Worm (Caenorhabditis elegans) whole organism, young adult: ENCODE measurements around the gene zig-2.

Experiments
- F33H1.4 ChIP-seq: fragments of 200-800 bp; sonication (Bioruptor generic); IDR thresholded peaks from 2 replicates; pipeline ENCODE4 v1.3.6; 2022; ENCODE audit warnings: missing genetic modification reagents, missing genetic modification characterization, missing compliant biosample characterization
- Y53G8AR.9 ChIP-seq: fragments of 200-800 bp; sonication (Bioruptor generic); conservative IDR thresholded peaks from 2 replicates; pipeline ENCODE4 v1.3.6; 2022; ENCODE audit warnings: missing genetic modification reagents, missing genetic modification characterization, missing compliant biosample characterization
- bed-1 ChIP-seq: fragments of 200-800 bp; sonication (Bioruptor generic); IDR thresholded peaks from 2 replicates; pipeline ENCODE4 v1.3.6; 2022; ENCODE audit warnings: missing genetic modification reagents, missing genetic modification characterization, missing compliant biosample characterization
- chd-7 ChIP-seq: sonication (generic microtip); optimal IDR thresholded peaks from 2 replicates; lab custom pipeline; 2016; ENCODE audit warnings: mild to moderate bottlenecking, missing genetic modification characterization, moderate library complexity, missing compliant biosample characterization
- rcor-1 ChIP-seq: fragments of 200-800 bp; sonication (Bioruptor generic); IDR thresholded peaks from 2 replicates; pipeline ENCODE4 v1.3.6; 2022; ENCODE audit warnings: missing genetic modification reagents, missing genetic modification characterization, missing compliant biosample characterization
- repo-1 ChIP-seq: sonication (generic microtip); optimal IDR thresholded peaks from 2 replicates; lab custom pipeline; 2017; ENCODE audit warnings: mild to moderate bottlenecking, missing genetic modification characterization, missing compliant biosample characterization
- snpc-1.1 ChIP-seq: sonication (generic microtip); optimal IDR thresholded peaks from 2 replicates; lab custom pipeline; 2017; ENCODE audit warnings: missing genetic modification characterization, mild to moderate bottlenecking, missing compliant biosample characterization, antibody characterized with exemption, moderate library complexity, missing genotype, missing genetic modification reagents; ENCODE audit not compliant: insufficient read depth
- unc-62 ChIP-seq: fragments of 150-350 bp; optimal IDR thresholded peaks from 2 replicates; lab custom pipeline; 2014; ENCODE audit warnings: missing biosample characterization, missing genetic modification reagents, missing genetic modification characterization
- ztf-25 ChIP-seq: fragments of 200-800 bp; sonication (Bioruptor generic); IDR thresholded peaks from 2 replicates; pipeline ENCODE4 v1.3.6; 2022; ENCODE audit warnings: missing genetic modification reagents, missing genetic modification characterization, missing compliant biosample characterization

DNA sequence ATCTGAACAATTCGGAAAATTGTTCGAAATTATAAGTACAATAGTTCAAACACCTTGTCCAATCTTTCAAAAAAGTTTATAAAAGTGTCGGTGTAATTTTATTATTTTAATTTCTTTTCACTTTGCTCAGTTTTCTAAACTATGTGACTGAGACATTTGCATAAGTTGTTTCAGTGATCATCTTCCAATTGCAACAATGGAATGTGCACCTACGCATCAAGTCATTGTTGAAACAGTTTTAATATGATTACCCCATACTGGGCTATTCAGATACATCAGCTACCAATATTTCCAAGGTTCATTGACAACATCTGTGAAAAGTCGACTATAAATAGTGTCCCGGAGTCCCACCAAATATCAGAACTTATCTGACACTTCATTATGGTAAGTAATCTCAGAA is 15.9 kb upstream of the zig-2 start, which contains the start of gene nspc-13:
- TF ChIP-seq ztf-25 (GFP tag; lab: Robert Waterston, UW) (no peak), F33H1.4 (GFP tag; lab: Robert Waterston, UW) (no peak), rcor-1 (GFP tag; lab: Robert Waterston, UW) (no peak), Y53G8AR.9 (no peak), unc-62 (GFP tag; lab: Kevin White, UChicago) (no peak), snpc-1.1 (no peak), chd-7 (no peak), repo-1 (tag; lab: Kevin White, UChicago) (no peak), bed-1 (GFP tag; lab: Robert Waterston, UW) (no peak)
